Worm (Caenorhabditis elegans) whole organism, L4/young adult: ENCODE measurements around the gene F38A5.22.
"Not testable (repeated sequence)": the region's sequence is repeated elsewhere in the genome, so short reads cannot be mapped to it uniquely, and the experiment has no call there.

ENCODE experiments used
- W03F9.2 ChIP-seq: fragments of 150-350 bp; optimal IDR thresholded peaks from 2 replicates; lab custom pipeline; 2014; ENCODE audit warnings: missing biosample characterization, missing genetic modification characterization
- dao-5 ChIP-seq: sonication (generic microtip); optimal IDR thresholded peaks from 2 replicates; lab custom pipeline; 2016; ENCODE audit warnings: missing genotype, missing genetic modification characterization, moderate library complexity, missing compliant biosample characterization
- him-1 ChIP-seq: sonication (generic microtip); optimal IDR thresholded peaks from 2 replicates; lab custom pipeline; 2016; ENCODE audit warnings: missing genotype, missing genetic modification reagents, missing genetic modification characterization, missing compliant biosample characterization

The F38A5.22 gene

DNA sequence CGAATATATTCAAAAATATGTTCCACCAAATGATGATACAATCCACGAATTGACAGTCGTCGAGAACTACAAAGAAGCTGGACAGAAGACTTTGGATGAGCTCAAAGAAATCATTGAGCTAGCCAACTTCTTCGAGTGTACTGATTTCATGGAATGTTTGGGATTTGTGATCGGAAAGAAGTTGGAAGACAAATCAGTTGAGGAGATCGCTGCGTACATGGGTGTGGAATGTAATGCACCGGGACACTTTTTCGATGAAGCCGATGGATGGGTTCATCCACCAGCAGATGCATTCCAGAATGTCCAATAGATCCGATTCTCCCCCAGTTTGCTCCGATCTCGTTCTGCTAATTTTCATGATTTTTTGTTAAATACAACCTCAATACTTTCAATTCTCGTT, 7.8 kb upstream of the F38A5.22 start:
- TF ChIP-seq him-1 (no peak), dao-5 (tag; lab: Kevin White, UChicago) (no peak), W03F9.2 (tag; lab: Kevin White, UChicago) (no peak)

DNA sequence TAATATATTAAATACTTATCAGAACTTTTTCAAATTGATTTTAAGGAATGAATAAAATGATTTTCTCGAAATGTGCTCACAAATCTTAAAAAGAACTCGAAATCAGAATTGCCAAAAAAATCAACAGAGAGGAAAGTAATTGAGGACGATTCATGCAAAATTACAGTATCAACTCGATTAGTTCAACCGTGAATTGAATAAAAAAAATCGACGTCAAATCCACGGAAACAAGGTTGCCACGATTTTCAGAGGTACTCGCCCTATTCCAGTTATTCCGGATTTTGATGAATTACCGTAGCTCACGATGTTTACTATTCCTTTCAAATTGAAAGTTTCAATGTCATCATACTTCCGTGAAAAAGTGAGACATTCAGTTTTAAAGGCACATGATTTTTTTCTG, 6.6 kb upstream of the F38A5.22 start, which contains the start of gene F15B10.3:
Gene F15B10.3 (plus strand): TSS at position 301 of the 400 bp plus-strand sequence.
- no peak for TF ChIP-seq W03F9.2 (tag; lab: Kevin White, UChicago)
- TF ChIP-seq dao-5 (tag; lab: Kevin White, UChicago) = no peak
- TF ChIP-seq him-1 = no peak

DNA sequence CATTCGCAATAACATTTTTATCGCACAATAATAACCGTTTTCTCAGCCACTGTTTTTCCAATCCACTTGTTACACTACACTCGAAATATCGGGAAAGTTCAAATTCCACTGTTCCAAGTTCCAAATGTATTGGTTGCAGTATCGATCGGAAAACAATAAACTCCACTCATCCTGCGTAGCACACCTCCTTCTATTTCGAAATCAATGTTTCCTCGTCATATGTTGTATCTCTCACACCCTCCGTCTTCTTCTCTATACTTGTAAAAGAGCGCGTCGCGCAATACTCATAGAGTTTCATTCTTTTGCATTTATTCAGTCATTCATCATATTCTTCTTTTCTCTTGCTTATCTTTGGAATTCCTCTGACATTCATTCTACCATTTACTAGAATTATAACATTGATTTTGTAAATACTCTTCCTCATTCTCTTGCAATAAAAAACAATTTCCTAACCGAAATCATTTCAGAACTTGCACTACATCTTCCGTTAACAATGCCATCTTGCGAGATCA, 5.5 kb upstream of the F38A5.22 start, which contains the start of gene sup-36:
Gene sup-36 (plus strand): TSS at position 462 of the 512 bp plus-strand sequence.
- TF ChIP-seq dao-5 (tag; lab: Kevin White, UChicago) = no peak
- no peak for TF ChIP-seq him-1
- TF ChIP-seq W03F9.2 (tag; lab: Kevin White, UChicago) = no peak

DNA sequence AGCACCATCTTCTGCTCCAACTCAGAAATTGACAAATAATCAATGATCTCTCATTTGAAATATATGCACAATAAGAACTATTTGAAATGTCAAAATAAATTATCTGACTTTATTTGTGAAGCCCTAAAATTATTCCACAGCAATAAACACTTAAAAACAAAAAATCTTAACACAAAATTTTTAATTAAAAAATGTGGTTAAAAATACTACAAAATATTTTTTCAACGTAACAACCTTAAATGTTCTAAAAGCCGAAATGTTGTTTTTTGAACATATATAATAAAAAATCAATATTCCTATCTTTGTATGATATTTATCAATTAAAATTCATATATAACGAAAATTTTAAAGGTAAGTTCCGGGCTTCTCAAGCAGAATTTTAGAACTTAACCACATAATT, 3.7 kb upstream of the F38A5.22 start, which contains the start of gene F38A5.8:
Gene F38A5.8 (plus strand): TSS at position 301 of the 400 bp plus-strand sequence.
- TF ChIP-seq him-1 = no peak
- no peak for TF ChIP-seq W03F9.2 (tag; lab: Kevin White, UChicago)

DNA sequence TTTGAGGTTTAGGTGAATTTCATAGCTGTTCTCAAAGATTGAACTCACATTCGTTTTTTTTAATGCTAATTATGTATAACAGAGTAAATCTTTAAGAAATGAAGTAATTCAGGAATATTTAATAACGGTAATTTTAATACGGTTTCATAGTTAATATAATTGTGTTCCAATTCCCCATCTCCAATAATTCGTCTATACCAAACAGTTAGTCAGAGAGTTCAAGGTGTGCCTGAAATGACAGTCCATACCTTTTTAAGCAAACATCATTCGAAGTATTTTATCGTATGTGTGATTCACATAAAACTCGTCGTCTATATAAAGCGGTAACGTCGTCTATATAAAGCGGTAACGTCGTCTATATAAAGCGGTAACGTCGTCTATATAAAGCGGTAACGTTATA, 3.0 kb upstream of the F38A5.22 start, which contains the start of gene nspb-5:
Gene nspb-5 (plus strand): TSS at position 301 of the 400 bp plus-strand sequence.
- not testable (repeated sequence) for TF ChIP-seq dao-5 (tag; lab: Kevin White, UChicago); W03F9.2 (tag; lab: Kevin White, UChicago); him-1

DNA sequence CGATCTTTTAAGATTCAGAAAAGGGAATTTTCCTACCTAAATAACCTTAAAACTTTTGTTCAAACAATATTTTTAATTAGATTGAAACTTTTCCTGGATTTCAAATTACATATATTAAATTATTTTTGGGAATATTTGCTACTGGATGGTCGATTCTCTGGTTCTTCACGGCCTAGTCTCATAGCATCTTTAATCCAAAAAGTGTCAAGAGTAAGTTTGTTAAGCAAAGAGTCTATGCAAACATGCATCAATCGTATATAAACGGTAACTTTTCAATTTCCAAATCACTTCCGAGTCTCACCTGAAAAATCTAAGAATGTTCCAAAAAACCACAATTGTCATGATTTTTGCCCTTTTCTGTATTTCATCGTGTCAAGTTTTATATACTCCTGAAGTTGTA, 2.2 kb upstream of the F38A5.22 start, which contains the start of gene nspb-4:
Gene nspb-4 (plus strand): TSS at position 301 of the 400 bp plus-strand sequence.
- TF ChIP-seq him-1; dao-5 (tag; lab: Kevin White, UChicago); W03F9.2 (tag; lab: Kevin White, UChicago): not testable (repeated sequence)

DNA sequence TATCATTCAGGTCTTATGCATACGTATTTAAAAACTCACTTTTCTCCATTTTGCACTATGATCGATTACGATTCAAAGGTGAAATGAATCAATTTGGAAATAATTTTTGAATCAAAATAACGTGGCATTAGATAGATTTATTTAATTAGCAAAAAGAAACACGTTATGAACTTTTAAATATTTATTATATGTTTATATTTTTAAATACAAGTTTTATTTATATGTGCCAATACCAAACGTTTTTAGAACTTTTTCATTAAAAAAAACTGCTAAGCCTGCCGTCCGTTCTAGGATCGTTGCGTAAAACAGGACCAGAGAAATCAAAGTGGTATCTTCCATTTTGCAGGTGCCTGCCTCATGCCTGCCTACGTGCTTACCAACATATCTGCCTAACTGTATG, 1.6 kb upstream of the F38A5.22 start, which contains the start of gene F38A5.6:
Gene F38A5.6 (minus strand): TSS at position 101 of the 400 bp plus-strand sequence.
- TF ChIP-seq him-1 (no peak), dao-5 (tag; lab: Kevin White, UChicago) (no peak), W03F9.2 (tag; lab: Kevin White, UChicago) (no peak)

DNA sequence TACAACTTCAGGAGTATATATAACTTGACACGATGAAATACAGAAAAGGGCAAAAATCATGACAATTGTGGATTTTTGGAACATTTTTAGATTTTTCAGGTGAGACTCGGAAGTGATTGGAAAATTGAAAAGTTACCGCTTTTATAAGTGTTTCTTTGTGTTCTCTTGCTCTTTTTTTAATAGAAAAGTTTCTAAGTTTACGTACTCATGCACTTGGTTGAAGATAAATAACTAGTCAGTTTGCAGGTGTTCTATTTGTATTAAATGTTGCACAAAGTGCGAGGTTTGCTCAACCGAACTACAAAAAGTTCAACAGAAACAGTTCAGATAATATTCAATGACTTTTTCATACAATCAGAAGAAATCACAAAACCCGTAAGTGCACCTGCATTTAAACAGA, 869 bp downstream of the F38A5.22 start, which contains the start of gene nspb-3:
Gene nspb-3 (minus strand): TSS at position 101 of the 400 bp plus-strand sequence.
- not testable (repeated sequence) for TF ChIP-seq dao-5 (tag; lab: Kevin White, UChicago); W03F9.2 (tag; lab: Kevin White, UChicago); him-1

DNA sequence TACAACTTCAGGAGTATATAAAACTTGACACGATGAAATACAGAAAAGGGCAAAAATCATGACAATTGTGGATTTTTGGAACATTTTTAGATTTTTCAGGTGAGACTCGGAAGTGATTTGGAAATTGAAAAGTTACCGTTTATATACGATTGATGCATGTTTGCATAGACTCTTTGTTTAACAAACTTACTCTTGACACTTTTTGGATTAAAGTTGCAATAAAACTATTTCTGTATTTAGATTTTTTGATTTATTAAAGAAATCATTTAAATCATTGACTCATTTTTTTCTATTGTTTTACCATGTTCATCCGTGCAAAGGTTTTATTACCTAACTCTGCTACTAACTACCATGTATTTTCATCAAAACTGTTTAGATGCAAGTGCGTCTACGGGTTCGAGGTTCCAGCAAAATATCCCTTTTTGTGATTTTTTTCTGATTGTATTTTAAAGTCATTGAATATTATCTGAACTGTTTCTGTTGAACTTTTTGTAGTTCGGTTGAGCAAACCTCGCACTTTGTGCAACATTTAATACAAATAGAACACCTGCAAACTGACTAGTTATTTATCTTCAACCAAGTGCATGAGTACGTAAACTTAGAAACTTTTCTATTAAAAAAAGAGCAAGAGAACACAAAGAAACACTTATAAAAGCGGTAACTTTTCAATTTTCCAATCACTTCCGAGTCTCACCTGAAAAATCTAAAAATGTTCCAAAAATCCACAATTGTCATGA, 4.6 kb downstream of the F38A5.22 start, which contains the start of the genes nspb-1 and nspb-2:
Gene nspb-1 (minus strand): TSS at position 101 of the 737 bp plus-strand sequence.
Gene nspb-2 (plus strand): TSS at position 687 of the 737 bp plus-strand sequence.
- not testable (repeated sequence) for TF ChIP-seq dao-5 (tag; lab: Kevin White, UChicago); him-1; W03F9.2 (tag; lab: Kevin White, UChicago)

DNA sequence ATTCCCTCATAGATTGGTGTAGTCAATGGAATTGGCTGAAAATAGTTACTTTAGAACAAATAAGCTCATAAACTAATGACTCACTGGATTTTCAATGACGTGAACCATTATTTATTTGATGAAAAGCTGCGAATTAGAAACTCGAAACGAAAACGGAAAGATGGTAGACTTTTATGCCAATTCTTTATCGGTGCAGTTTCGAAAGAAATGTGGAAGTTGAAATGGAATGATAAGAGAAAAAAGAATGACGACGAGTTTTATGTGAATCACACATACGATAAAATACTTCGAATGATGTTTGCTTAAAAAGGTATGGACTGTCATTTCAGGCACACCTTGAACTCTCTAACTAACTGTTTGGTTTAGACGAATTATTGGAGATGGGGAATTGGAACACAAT, 5.7 kb downstream of the F38A5.22 start, which contains the start of the genes lec-11 and irld-7:
Gene lec-11 (minus strand): TSS at position 126 of the 400 bp plus-strand sequence.
Gene irld-7 (plus strand): TSS at position 332 of the 400 bp plus-strand sequence.
- TF ChIP-seq dao-5 (tag; lab: Kevin White, UChicago) (no peak), him-1 (no peak), W03F9.2 (tag; lab: Kevin White, UChicago) (no peak)

DNA sequence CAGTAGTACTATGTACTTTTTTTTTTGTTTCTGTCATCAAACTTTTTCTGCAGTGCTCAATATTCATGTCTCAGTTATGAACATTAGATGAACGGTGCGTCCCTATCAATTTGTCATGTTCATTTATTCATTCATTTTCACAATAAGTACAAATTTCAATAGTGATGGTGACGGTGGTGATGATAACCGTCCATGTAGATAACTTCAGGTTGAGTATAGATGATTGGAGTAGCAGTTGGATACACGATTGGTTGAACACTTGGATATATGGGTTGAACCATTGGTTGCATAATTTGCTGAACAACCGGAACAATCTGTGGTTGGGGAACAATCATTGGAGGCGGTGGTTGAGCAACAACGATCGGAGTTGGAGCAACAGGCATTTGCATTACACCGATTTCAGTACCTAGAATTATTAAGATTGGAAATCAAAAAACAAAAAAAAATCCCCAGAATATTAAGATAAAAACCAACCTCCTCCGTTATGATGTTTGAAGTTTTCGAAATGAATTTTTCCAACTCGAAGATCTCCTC, 7.6 kb downstream of the F38A5.22 start:
- no peak for TF ChIP-seq him-1
- no peak for TF ChIP-seq W03F9.2 (tag; lab: Kevin White, UChicago)

DNA sequence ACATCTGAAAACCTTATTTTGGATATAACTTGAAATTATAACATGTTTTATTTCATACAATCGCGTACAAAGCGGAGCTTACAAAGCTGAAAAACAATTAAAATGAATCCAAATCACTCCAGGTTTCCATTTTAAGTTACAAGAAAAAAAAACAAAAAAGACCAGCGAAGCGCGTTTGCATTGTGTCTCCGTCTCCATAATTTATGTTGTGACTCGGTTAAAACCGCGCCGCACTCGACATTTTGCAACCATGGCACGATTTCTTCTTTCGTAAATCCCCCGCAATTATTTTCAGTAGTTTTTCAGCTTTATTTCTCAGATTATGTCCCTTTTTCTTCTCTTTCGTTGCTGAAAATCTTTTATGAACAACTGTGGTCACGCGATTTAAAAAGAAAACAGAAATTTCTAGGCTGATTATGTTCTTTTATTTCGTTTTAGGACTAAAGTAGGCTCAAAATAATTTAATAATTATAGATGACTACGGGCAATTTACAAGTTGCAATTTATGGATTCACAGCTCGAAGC, 10.3 kb downstream of the F38A5.22 start, which contains the start of the genes F38A5.2 and dnj-11:
Gene F38A5.2 (minus strand): TSS at position 4 of the 525 bp plus-strand sequence.
Gene dnj-11 (plus strand): TSS at position 475 of the 525 bp plus-strand sequence.
- no peak for TF ChIP-seq dao-5 (tag; lab: Kevin White, UChicago)
- TF ChIP-seq W03F9.2 (tag; lab: Kevin White, UChicago) = peak; percentile 92
- TF ChIP-seq him-1 = peak; percentile 27

DNA sequence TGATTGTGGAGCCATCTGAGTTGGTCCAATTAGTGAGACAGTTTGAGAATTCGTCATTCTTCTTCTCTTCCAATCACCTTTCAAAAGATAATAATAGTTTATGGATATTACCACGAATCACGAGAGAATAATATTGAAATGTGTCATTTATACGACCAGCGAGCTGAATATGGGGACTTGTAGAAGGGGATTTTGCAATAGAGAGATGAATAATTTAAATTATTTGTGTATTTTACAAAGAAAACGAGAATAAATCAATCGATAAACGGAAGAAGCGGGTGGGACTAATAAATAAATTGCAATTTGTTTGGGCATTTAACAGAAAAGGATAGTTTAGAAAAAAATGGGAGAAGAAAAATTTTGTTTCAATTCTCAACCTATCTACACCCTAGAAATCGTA, 13.1 kb downstream of the F38A5.22 start, which contains the start of gene odr-8:
Gene odr-8 (minus strand): TSS at position 101 of the 400 bp plus-strand sequence.
- no peak for TF ChIP-seq W03F9.2 (tag; lab: Kevin White, UChicago)
- TF ChIP-seq dao-5 (tag; lab: Kevin White, UChicago) = no peak
- TF ChIP-seq him-1 = no peak
